Worm (Caenorhabditis elegans) whole organism, L4 larva: ENCODE results near the gene C54D10.13.
A peak's percentile ranks its signal among the peaks of the same experiment; 100 is the strongest.

ENCODE experiments used
- F10B5.3 ChIP-seq: sonication (generic microtip); optimal IDR thresholded peaks from 2 replicates; lab custom pipeline; 2016; ENCODE audit warnings: mild to moderate bottlenecking, missing genetic modification characterization, missing compliant biosample characterization
- F26F4.8 ChIP-seq: fragments of 200-800 bp; sonication (Bioruptor generic); conservative IDR thresholded peaks from 2 replicates; pipeline ENCODE4 v1.3.6; 2022; ENCODE audit warnings: missing genetic modification characterization, missing compliant biosample characterization
- F44E2.7 ChIP-seq: fragments of 200-800 bp; sonication (Bioruptor generic); IDR thresholded peaks from 2 replicates; pipeline ENCODE4 v2.1.2; 2022; ENCODE audit warnings: missing genetic modification characterization, missing compliant biosample characterization
- F49E8.2 ChIP-seq: sonication (generic microtip); optimal IDR thresholded peaks from 2 replicates; lab custom pipeline; 2016; ENCODE audit warnings: missing compliant biosample characterization, mild to moderate bottlenecking, missing genetic modification characterization, borderline replicate concordance
- R02D3.7 ChIP-seq: fragments of 150-350 bp; sonication (generic microtip); optimal IDR thresholded peaks from 3 replicates; lab custom pipeline; 2014; ENCODE audit warnings: missing biosample characterization, missing genetic modification characterization
- T20F7.1 ChIP-seq: fragments of 200-800 bp; sonication (Bioruptor generic); optimal IDR thresholded peaks from 2 replicates; lab custom pipeline; 2018; ENCODE audit warnings: mild to moderate bottlenecking, missing genetic modification characterization, missing compliant biosample characterization
- T26A8.4 ChIP-seq: fragments of 200-800 bp; sonication (Bioruptor generic); IDR thresholded peaks from 2 replicates; pipeline ENCODE4 v1.3.6; 2022; ENCODE audit warnings: missing genetic modification characterization, missing compliant biosample characterization
- Y105C5A.15 ChIP-seq: fragments of 200-800 bp; sonication (Bioruptor generic); IDR thresholded peaks from 2 replicates; pipeline ENCODE4 v1.3.6; 2022; ENCODE audit warnings: missing genetic modification characterization, missing compliant biosample characterization
- Y48G9A.11 ChIP-seq: fragments of 200-800 bp; sonication (Bioruptor generic); IDR thresholded peaks from 2 replicates; pipeline ENCODE4 v1.3.6; 2022; ENCODE audit warnings: missing genetic modification reagents, missing genetic modification characterization, missing compliant biosample characterization
- aha-1 ChIP-seq: fragments of 150-350 bp; peaks from one replicate; lab custom pipeline; 2014; ENCODE audit warnings: missing biosample characterization, missing genetic modification characterization
- ama-1 ChIP-seq: fragments of 150-350 bp; optimal IDR thresholded peaks from 2 replicates; lab custom pipeline; 2014; ENCODE audit warnings: inconsistent platforms, mixed read lengths
- ceh-28 ChIP-seq: fragments of 150-350 bp; optimal IDR thresholded peaks from 2 replicates; lab custom pipeline; 2014; ENCODE audit warnings: missing biosample characterization, missing genetic modification reagents, missing genetic modification characterization
- ceh-32 ChIP-seq: sonication (generic microtip); optimal IDR thresholded peaks from 2 replicates; lab custom pipeline; 2016; ENCODE audit warnings: mild to moderate bottlenecking, missing genetic modification characterization, missing compliant biosample characterization; ENCODE audit not compliant: poor library complexity
- ceh-62 ChIP-seq: sonication (generic microtip); optimal IDR thresholded peaks from 2 replicates; lab custom pipeline; 2017; ENCODE audit warnings: missing biosample characterization, missing genetic modification characterization
- cey-2 ChIP-seq: sonication (generic microtip); optimal IDR thresholded peaks from 3 replicates; lab custom pipeline; 2017; ENCODE audit warnings: missing genetic modification characterization, mild to moderate bottlenecking, missing compliant biosample characterization, antibody characterized with exemption, borderline replicate concordance; ENCODE audit not compliant: insufficient read depth
- ctbp-1 ChIP-seq: fragments of 200-800 bp; sonication (Bioruptor generic); IDR thresholded peaks from 2 replicates; pipeline ENCODE4 v1.3.6; 2022; ENCODE audit warnings: missing genetic modification reagents, missing genetic modification characterization, missing compliant biosample characterization
- daf-16 ChIP-seq, 3 experiments: sonication (generic microtip); optimal IDR thresholded peaks; 2 replicates each; lab custom pipeline; 2016 to 2017; ENCODE audit warnings: missing genetic modification characterization in 3 of 3, missing genetic modification reagents in 3 of 3, mild to moderate bottlenecking in 2 of 3, missing compliant biosample characterization in 2 of 3, missing biosample characterization in 1 of 3, moderate library complexity in 1 of 3
- daf-19 ChIP-seq: fragments of 200-800 bp; sonication (Bioruptor generic); conservative IDR thresholded peaks from 2 replicates; pipeline ENCODE4 v1.3.6; 2022; ENCODE audit warnings: missing genetic modification characterization, missing compliant biosample characterization
- dmd-6 ChIP-seq: fragments of 200-800 bp; sonication (Bioruptor generic); IDR thresholded peaks from 2 replicates; pipeline ENCODE4 v1.3.6; 2022; ENCODE audit warnings: missing genetic modification reagents, missing genetic modification characterization, missing compliant biosample characterization
- dmd-8 ChIP-seq: fragments of 200-800 bp; sonication (Bioruptor generic); IDR thresholded peaks from 2 replicates; pipeline ENCODE4 v1.3.6; 2022; ENCODE audit warnings: missing genetic modification characterization, missing compliant biosample characterization
- dpl-1 ChIP-seq: fragments of 150-350 bp; optimal IDR thresholded peaks from 2 replicates; lab custom pipeline; 2014; ENCODE audit warnings: missing biosample characterization, missing genetic modification reagents, missing genetic modification characterization
- duxl-1 ChIP-seq: sonication (generic microtip); optimal IDR thresholded peaks from 2 replicates; lab custom pipeline; 2016; ENCODE audit warnings: mild to moderate bottlenecking, missing genetic modification characterization, moderate library complexity, missing compliant biosample characterization; ENCODE audit not compliant: poor library complexity
- egl-43 ChIP-seq: fragments of 200-800 bp; sonication (Bioruptor generic); IDR thresholded peaks from 2 replicates; pipeline ENCODE4 v1.3.6; 2022; ENCODE audit warnings: missing genetic modification reagents, missing genetic modification characterization, missing compliant biosample characterization
- hlh-30 ChIP-seq: sonication (generic microtip); optimal IDR thresholded peaks from 2 replicates; lab custom pipeline; 2017; ENCODE audit warnings: antibody characterized with exemption, mild to moderate bottlenecking, missing genetic modification characterization, missing compliant biosample characterization; ENCODE audit not compliant: insufficient read depth
- jun-1 ChIP-seq: fragments of 150-350 bp; optimal IDR thresholded peaks from 2 replicates; lab custom pipeline; 2014; ENCODE audit warnings: missing biosample characterization, missing genetic modification reagents, missing genetic modification characterization
- madf-9 ChIP-seq: fragments of 200-800 bp; sonication (Bioruptor generic); conservative IDR thresholded peaks from 2 replicates; pipeline ENCODE4 v1.3.6; 2022; ENCODE audit warnings: missing genetic modification reagents, missing genetic modification characterization, missing compliant biosample characterization
- nhr-10 ChIP-seq: fragments of 150-350 bp; optimal IDR thresholded peaks from 2 replicates; lab custom pipeline; 2014; ENCODE audit warnings: missing biosample characterization, missing genetic modification characterization
- nhr-102 ChIP-seq: sonication (generic microtip); optimal IDR thresholded peaks from 2 replicates; lab custom pipeline; 2016; ENCODE audit warnings: mild to moderate bottlenecking, missing genetic modification characterization, moderate library complexity, missing compliant biosample characterization
- nhr-111 ChIP-seq: fragments of 200-800 bp; sonication (Bioruptor generic); optimal IDR thresholded peaks from 2 replicates; lab custom pipeline; 2018; ENCODE audit warnings: mild to moderate bottlenecking, missing genetic modification characterization, missing compliant biosample characterization
- nhr-42 ChIP-seq: fragments of 200-800 bp; sonication (Bioruptor generic); IDR thresholded peaks from 2 replicates; pipeline ENCODE4 v1.3.6; 2022; ENCODE audit warnings: missing genetic modification characterization, missing compliant biosample characterization
- nhr-6 ChIP-seq: fragments of 150-350 bp; optimal IDR thresholded peaks from 2 replicates; lab custom pipeline; 2014; ENCODE audit warnings: missing biosample characterization, missing genetic modification characterization
- pha-4 ChIP-seq, 2 experiments: fragments of 150-350 bp in 1 of 2; fragments of 200-800 bp in 1 of 2; sonication (Bioruptor generic) in 1 of 2; IDR thresholded peaks in 1 of 2; optimal IDR thresholded peaks in 1 of 2; 2 replicates each; pipeline versions ENCODE4 v1.3.6 to Lab custom; 2014 to 2022; ENCODE audit warnings: missing genetic modification characterization in 2 of 2, missing genetic modification reagents in 2 of 2, missing biosample characterization in 1 of 2, missing compliant biosample characterization in 1 of 2
- php-3 ChIP-seq: fragments of 200-800 bp; sonication (Bioruptor generic); IDR thresholded peaks from 2 replicates; pipeline ENCODE4 v1.3.6; 2022; ENCODE audit warnings: missing genetic modification reagents, missing genetic modification characterization, missing compliant biosample characterization
- pqm-1 ChIP-seq: sonication (generic microtip); optimal IDR thresholded peaks from 2 replicates; lab custom pipeline; 2017; ENCODE audit warnings: missing biosample characterization, missing genetic modification characterization
- rbr-2 ChIP-seq: sonication (generic microtip); optimal IDR thresholded peaks from 2 replicates; lab custom pipeline; 2016; ENCODE audit warnings: missing genotype, missing genetic modification characterization, missing compliant biosample characterization
- set-16 ChIP-seq: fragments of 200-800 bp; sonication (Bioruptor generic); IDR thresholded peaks from 2 replicates; pipeline ENCODE4 v1.3.6; 2022; ENCODE audit warnings: missing genetic modification reagents, missing genetic modification characterization, missing compliant biosample characterization
- skn-1 ChIP-seq: fragments of 150-350 bp; optimal IDR thresholded peaks from 2 replicates; lab custom pipeline; 2014; ENCODE audit warnings: missing biosample characterization, missing genetic modification characterization
- tag-97 ChIP-seq: fragments of 200-800 bp; sonication (Bioruptor generic); IDR thresholded peaks from 2 replicates; pipeline ENCODE4 v1.3.6; 2022; ENCODE audit warnings: missing genetic modification characterization, missing compliant biosample characterization
- unc-62 ChIP-seq, 3 experiments: fragments of 150-350 bp in 1 of 3; sonication (generic microtip); optimal IDR thresholded peaks in 2 of 3; peaks in 1 of 3; 1 replicate in 1 of 3; 2 replicates in 2 of 3; lab custom pipeline; 2014 to 2017; ENCODE audit warnings: missing biosample characterization in 3 of 3, missing genetic modification characterization in 3 of 3, missing genetic modification reagents in 3 of 3, missing genotype in 1 of 3
- zfp-2 ChIP-seq: sonication (generic microtip); optimal IDR thresholded peaks from 2 replicates; lab custom pipeline; 2016; ENCODE audit warnings: mild to moderate bottlenecking, missing genetic modification characterization, missing compliant biosample characterization
- zfp-3 ChIP-seq: fragments of 200-800 bp; sonication (Bioruptor generic); conservative IDR thresholded peaks from 2 replicates; pipeline ENCODE4 v1.3.6; 2022; ENCODE audit warnings: missing genetic modification reagents, missing genetic modification characterization, missing compliant biosample characterization
- ztf-11 ChIP-seq: fragments of 150-350 bp; optimal IDR thresholded peaks from 2 replicates; lab custom pipeline; 2014; ENCODE audit warnings: missing biosample characterization, missing genetic modification characterization
- ztf-7 ChIP-seq: fragments of 150-350 bp; optimal IDR thresholded peaks from 2 replicates; lab custom pipeline; 2014; ENCODE audit warnings: missing biosample characterization, missing genetic modification characterization

Gene C54D10.13

ce11 chrV:12455695-12456094, 23.6 kb upstream of the C54D10.13 start:
- TF ChIP-seq zfp-3 (GFP tag; lab: Robert Waterston, UW) = no peak
- TF ChIP-seq ceh-32 (tag; lab: Kevin White, UChicago) = no peak
- TF ChIP-seq ztf-11 = no peak
- TF ChIP-seq rbr-2 (tag; lab: Kevin White, UChicago) = no peak
- peak; percentile 27 for TF ChIP-seq aha-1 (tag; lab: Kevin White, UChicago)
- TF ChIP-seq F26F4.8 = no peak
- no peak for TF ChIP-seq duxl-1 (tag; lab: Kevin White, UChicago)
- 0 out of 2 replicates have a peak, but pooled peaks have one; percentile 14 for TF ChIP-seq ctbp-1 (GFP tag; lab: Robert Waterston, UW)
- TF ChIP-seq pqm-1 = no peak
- no peak for TF ChIP-seq F44E2.7 (GFP tag; lab: Robert Waterston, UW)
- TF ChIP-seq T26A8.4 = no peak
- no peak for TF ChIP-seq F10B5.3 (tag; lab: Kevin White, UChicago)
- TF ChIP-seq ceh-62 (tag; lab: Kevin White, UChicago) = no peak
- no peak for TF ChIP-seq pha-4 (GFP tag; IDR thresholded peaks at IDR 0.05; lab: Robert Waterston, UW)
- no peak for TF ChIP-seq pha-4 (tag; optimal IDR thresholded peaks at IDR 0.05; lab: Kevin White, UChicago)
- no peak for TF ChIP-seq daf-16 (GFP tag; optimal IDR thresholded peaks at IDR 0.05; lab: Kevin White, UChicago)
- TF ChIP-seq daf-16 (tag; optimal IDR thresholded peaks at IDR 0.05; lab: Kevin White, UChicago) = no peak
- TF ChIP-seq nhr-10 = no peak
- no peak for TF ChIP-seq nhr-42 (GFP tag; lab: Robert Waterston, UW)
- no peak for TF ChIP-seq Y105C5A.15
- no peak for TF ChIP-seq zfp-2
- TF ChIP-seq dmd-6 (GFP tag; lab: Robert Waterston, UW) = no peak
- no peak for TF ChIP-seq F49E8.2 (tag; lab: Kevin White, UChicago)
- TF ChIP-seq daf-19 = no peak
- TF ChIP-seq ama-1 = no peak
- TF ChIP-seq hlh-30 (tag; lab: Kevin White, UChicago) = no peak
- no peak for TF ChIP-seq ztf-7
- peak; percentile 93 for TF ChIP-seq set-16
- TF ChIP-seq madf-9 = no peak
- no peak for TF ChIP-seq skn-1 (tag; lab: Kevin White, UChicago)
- no peak for TF ChIP-seq ceh-28 (tag; lab: Kevin White, UChicago)
- peak; percentile 42; the same call in 1 of the 2 replicates for TF ChIP-seq egl-43
- no peak for TF ChIP-seq nhr-102 (tag; lab: Kevin White, UChicago)
- TF ChIP-seq cey-2 (tag; lab: Kevin White, UChicago) = no peak
- no peak for TF ChIP-seq tag-97 (GFP tag; lab: Robert Waterston, UW)
- TF ChIP-seq jun-1 = no peak
- TF ChIP-seq dmd-8 = 0 out of 2 replicates have a peak, but pooled peaks have one; percentile 38

DNA sequence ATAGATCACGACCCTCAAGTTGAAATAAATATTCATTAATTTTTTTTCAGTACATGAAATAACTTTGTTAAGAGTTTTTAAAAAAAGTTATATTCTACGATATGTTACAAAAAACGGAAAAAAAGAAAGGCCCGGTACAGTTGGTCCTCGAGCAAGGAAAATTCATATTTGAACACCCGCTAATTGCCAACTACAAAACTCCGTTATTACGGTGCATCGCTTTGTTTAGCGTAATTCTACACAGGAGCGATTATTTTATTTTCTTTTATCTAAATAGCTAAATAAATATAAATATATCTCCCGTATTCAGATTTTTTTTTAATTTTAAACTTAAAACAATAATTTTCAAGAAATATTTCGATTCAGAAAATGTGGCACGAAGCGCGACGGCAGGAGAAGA, 18.4 kb upstream of the C54D10.13 start, which contains the start of gene F28C1.1:
Gene F28C1.1 (plus strand): TSS at position 365 of the 400 bp plus-strand sequence.
- TF ChIP-seq daf-16 (GFP tag; optimal IDR thresholded peaks at IDR 0.05; lab: Kevin White, UChicago) (no peak), daf-16 (tag; optimal IDR thresholded peaks at IDR 0.05; lab: Kevin White, UChicago) (no peak), nhr-111 (GFP tag; lab: Kevin White, UChicago) (no peak), Y48G9A.11 (GFP tag; lab: Robert Waterston, UW) (peak; percentile 92), R02D3.7 (tag; lab: Kevin White, UChicago) (peak; percentile 16), T20F7.1 (peak; percentile 93), php-3 (no peak), unc-62 (GFP tag; optimal IDR thresholded peaks at IDR 0.05 in 1 of 2; lab: Kevin White, UChicago) (no peak), unc-62 (tag; optimal IDR thresholded peaks at IDR 0.05; lab: Kevin White, UChicago) (no peak), nhr-6 (peak; percentile 55), dpl-1 (GFP tag; lab: Kevin White, UChicago) (peak; percentile 84)
